Fruit fly (Drosophila melanogaster) whole organism, embryonic: ENCODE measurements around the gene Pp2C1.

Source experiments
- CG12155 ChIP-seq: fragments of 200-800 bp; sonication (Bioruptor generic); optimal IDR thresholded peaks from 3 replicates; lab custom pipeline; 2016; ENCODE audit warnings: missing biosample characterization, missing genetic modification characterization
- CG12769 ChIP-seq: fragments of 200-800 bp; sonication (Bioruptor generic); optimal IDR thresholded peaks from 2 replicates; lab custom pipeline; 2019; ENCODE audit warnings: missing biosample characterization, mild to moderate bottlenecking, missing genetic modification characterization, moderate library complexity
- CG13287 ChIP-seq: fragments of 200-800 bp; sonication (Bioruptor generic); IDR thresholded peaks from 2 replicates; pipeline ENCODE4 v1.3.6; 2022; ENCODE audit warnings: missing biosample characterization, missing genetic modification characterization; ENCODE audit not compliant: partially characterized antibody
- CG15696 ChIP-seq: fragments of 200-800 bp; sonication (Bioruptor generic); optimal IDR thresholded peaks from 2 replicates; lab custom pipeline; 2019; ENCODE audit warnings: missing biosample characterization, mild to moderate bottlenecking, missing genetic modification characterization, moderate library complexity
- CG17328 ChIP-seq: fragments of 200-800 bp; sonication (Bioruptor generic); IDR thresholded peaks from 2 replicates; pipeline ENCODE4 v1.3.6; 2022; ENCODE audit warnings: missing biosample characterization, missing genetic modification characterization
- CG1832 ChIP-seq: fragments of 200-800 bp; sonication (Bioruptor generic); optimal IDR thresholded peaks from 2 replicates; lab custom pipeline; 2017; ENCODE audit warnings: missing biosample characterization, mild to moderate bottlenecking, missing genetic modification characterization, inconsistent platforms
- CG3726 ChIP-seq: fragments of 200-800 bp; sonication (Bioruptor generic); IDR thresholded peaks from 3 replicates; pipeline ENCODE4, ENCODE4 v1.3.6; 2022; ENCODE audit warnings: missing biosample characterization, missing genetic modification characterization
- CG4854 ChIP-seq: fragments of 200-800 bp; sonication (Bioruptor generic); optimal IDR thresholded peaks from 2 replicates; lab custom pipeline; 2016; ENCODE audit warnings: missing biosample characterization, missing genetic modification characterization, inconsistent platforms
- CG6689 ChIP-seq: fragments of 200-800 bp; sonication (Bioruptor generic); IDR thresholded peaks from 2 replicates; pipeline ENCODE4 v1.3.6; 2022; ENCODE audit warnings: missing biosample characterization, missing genetic modification characterization
- CG6765 ChIP-seq: fragments of 200-800 bp; sonication (Bioruptor generic); optimal IDR thresholded peaks from 3 replicates; lab custom pipeline; 2017; ENCODE audit warnings: missing biosample characterization, mild to moderate bottlenecking, missing genetic modification characterization
- CG7357 ChIP-seq: fragments of 200-800 bp; sonication (Bioruptor generic); IDR thresholded peaks from 3 replicates; pipeline ENCODE4 v1.3.6; 2022; ENCODE audit warnings: missing biosample characterization, missing genetic modification characterization
- CG7963 ChIP-seq: fragments of 200-800 bp; sonication (Bioruptor generic); IDR thresholded peaks from 3 replicates; pipeline ENCODE4 v1.3.6; 2022; ENCODE audit warnings: missing biosample characterization, missing genetic modification characterization; ENCODE audit not compliant: partially characterized antibody
- CG8290 ChIP-seq, 3 experiments: fragments of 200-800 bp; sonication (Bioruptor generic); optimal IDR thresholded peaks; 2 replicates each; lab custom pipeline; 2016 to 2019; ENCODE audit warnings: missing biosample characterization in 3 of 3, missing genetic modification characterization in 3 of 3, mild to moderate bottlenecking in 2 of 3, moderate library complexity in 1 of 3
- CG9876 ChIP-seq: fragments of 200-800 bp; sonication (Bioruptor generic); optimal IDR thresholded peaks from 2 replicates; lab custom pipeline; 2016; ENCODE audit warnings: missing biosample characterization, missing genetic modification characterization
- CTCF ChIP-seq: fragments of 200-800 bp; sonication (Bioruptor generic); optimal IDR thresholded peaks from 2 replicates; lab custom pipeline; 2017; ENCODE audit warnings: missing biosample characterization, mild to moderate bottlenecking, missing genetic modification characterization, moderate library complexity
- Deaf1 ChIP-seq: fragments of 200-800 bp; optimal IDR thresholded peaks from 3 replicates; lab custom pipeline; 2019; ENCODE audit warnings: missing biosample characterization, mild to moderate bottlenecking, missing genetic modification characterization, moderate library complexity
- Dek ChIP-seq: fragments of 200-800 bp; sonication (Bioruptor generic); optimal IDR thresholded peaks from 3 replicates; lab custom pipeline; 2019; ENCODE audit warnings: missing biosample characterization, mild to moderate bottlenecking, missing genetic modification characterization, moderate library complexity
- Dip3 ChIP-seq: fragments of 200-800 bp; sonication (Bioruptor generic); optimal IDR thresholded peaks from 3 replicates; lab custom pipeline; 2016; ENCODE audit warnings: missing biosample characterization, missing genetic modification characterization
- Dp ChIP-seq: fragments of 200-800 bp; sonication (Bioruptor generic); optimal IDR thresholded peaks from 2 replicates; lab custom pipeline; 2018; ENCODE audit warnings: missing biosample characterization, mild to moderate bottlenecking, missing genetic modification characterization, moderate library complexity
- Ets65A ChIP-seq: fragments of 200-800 bp; sonication (Bioruptor generic); peaks from one replicate; lab custom pipeline; 2016; ENCODE audit warnings: missing biosample characterization, missing genetic modification characterization
- GATAe ChIP-seq: fragments of 200-800 bp; sonication (Bioruptor generic); conservative IDR thresholded peaks from 2 replicates; pipeline ENCODE4 v1.3.6; 2022; ENCODE audit warnings: missing biosample characterization, missing genetic modification characterization
- Med ChIP-seq: fragments of 200-800 bp; sonication (Bioruptor generic); peaks from one replicate; lab custom pipeline; 2016; ENCODE audit warnings: missing biosample characterization, missing genetic modification characterization, mild to moderate bottlenecking, inconsistent platforms, moderate library complexity
- Ravus ChIP-seq: fragments of 200-800 bp; sonication (Bioruptor generic); IDR thresholded peaks from 2 replicates; pipeline ENCODE4 v1.3.6; 2022; ENCODE audit warnings: missing biosample characterization, missing genetic modification characterization
- Rfx ChIP-seq: fragments of 200-800 bp; sonication (Bioruptor generic); IDR thresholded peaks from 2 replicates; pipeline ENCODE4 v1.3.6; 2022; ENCODE audit warnings: missing biosample characterization, missing genetic modification characterization
- Scr ChIP-seq: fragments of 200-800 bp; sonication (Bioruptor generic); IDR thresholded peaks from 2 replicates; pipeline ENCODE4 v1.3.6; 2022; ENCODE audit warnings: missing biosample characterization, missing genetic modification characterization; ENCODE audit not compliant: partially characterized antibody
- Trl ChIP-seq, 3 experiments: fragments of >200 bp in 2 of 3; fragments of 200-800 bp in 1 of 3; sonication (Bioruptor generic) in 1 of 3; optimal IDR thresholded peaks; 2 replicates in 1 of 3; 3 replicates in 2 of 3; lab custom pipeline; 2016 to 2017; ENCODE audit warnings: missing biosample characterization in 1 of 3, missing genetic modification characterization in 1 of 3
- Xbp1 ChIP-seq: fragments of 200-800 bp; sonication (Bioruptor generic); optimal IDR thresholded peaks from 3 replicates; lab custom pipeline; 2016; ENCODE audit warnings: missing biosample characterization, mild to moderate bottlenecking, missing genetic modification characterization
- cad ChIP-seq: fragments of >200 bp; optimal IDR thresholded peaks from 2 replicates; lab custom pipeline; 2017; ENCODE audit warnings: missing biosample characterization, missing genetic modification characterization
- cato ChIP-seq: fragments of 200-800 bp; sonication (Bioruptor generic); optimal IDR thresholded peaks from 2 replicates; lab custom pipeline; 2016; ENCODE audit warnings: missing biosample characterization, missing genetic modification characterization, borderline replicate concordance
- chif ChIP-seq, 2 experiments: fragments of 200-800 bp; sonication (Bioruptor generic); optimal IDR thresholded peaks; 3 replicates each; lab custom pipeline; 2016; ENCODE audit warnings: missing biosample characterization in 2 of 2, missing genetic modification characterization in 2 of 2
- chinmo ChIP-seq: fragments of 200-800 bp; sonication (Bioruptor generic); IDR thresholded peaks from 4 replicates; pipeline ENCODE4 v1.3.6; 2022; ENCODE audit warnings: missing biosample characterization, missing genetic modification characterization; ENCODE audit not compliant: partially characterized antibody
- crol ChIP-seq: fragments of 200-800 bp; sonication (Bioruptor generic); IDR thresholded peaks from 2 replicates; pipeline ENCODE4 v1.3.6; 2022; ENCODE audit warnings: missing biosample characterization, missing genetic modification characterization
- dimm ChIP-seq: fragments of 200-800 bp; sonication (Bioruptor generic); IDR thresholded peaks from 2 replicates; pipeline ENCODE4 v1.3.6; 2022; ENCODE audit warnings: missing biosample characterization, missing genetic modification characterization
- ems ChIP-seq: fragments of 200-800 bp; sonication (Bioruptor generic); optimal IDR thresholded peaks from 3 replicates; lab custom pipeline; 2016; ENCODE audit warnings: missing biosample characterization, missing genetic modification characterization
- eve ChIP-seq, 2 experiments: fragments of >200 bp; optimal IDR thresholded peaks; 2 replicates each; lab custom pipeline; 2017; ENCODE audit warnings: missing biosample characterization in 2 of 2, missing genetic modification characterization in 2 of 2
- fu2 ChIP-seq: fragments of 200-800 bp; sonication (Bioruptor generic); optimal IDR thresholded peaks from 2 replicates; lab custom pipeline; 2016; ENCODE audit warnings: missing biosample characterization, missing genetic modification characterization
- grn ChIP-seq: fragments of 200-800 bp; sonication (Bioruptor generic); optimal IDR thresholded peaks from 3 replicates; lab custom pipeline; 2017; ENCODE audit warnings: missing biosample characterization, missing genetic modification characterization
- gt ChIP-seq: fragments of 200-800 bp; sonication (Bioruptor generic); IDR thresholded peaks from 2 replicates; pipeline ENCODE4 v1.3.6; 2022; ENCODE audit warnings: missing biosample characterization, missing genetic modification characterization
- kah ChIP-seq: fragments of 200-800 bp; sonication (Bioruptor generic); optimal IDR thresholded peaks from 2 replicates; lab custom pipeline; 2018; ENCODE audit warnings: missing biosample characterization, mild to moderate bottlenecking, missing genetic modification characterization
- ken ChIP-seq: fragments of 200-800 bp; sonication (Bioruptor generic); IDR thresholded peaks from 3 replicates; pipeline ENCODE4 v1.3.6; 2022; ENCODE audit warnings: missing biosample characterization, missing genetic modification characterization
- peb ChIP-seq: fragments of 200-800 bp; sonication (Bioruptor generic); IDR thresholded peaks from 2 replicates; pipeline ENCODE4 v1.3.6; 2022; ENCODE audit warnings: missing biosample characterization, missing genetic modification characterization
- pfk ChIP-seq: fragments of 200-800 bp; sonication (Bioruptor generic); optimal IDR thresholded peaks from 2 replicates; lab custom pipeline; 2018; ENCODE audit warnings: missing biosample characterization, mild to moderate bottlenecking, missing genetic modification characterization, moderate library complexity
- pita ChIP-seq: fragments of 200-800 bp; sonication (Bioruptor generic); optimal IDR thresholded peaks from 2 replicates; lab custom pipeline; 2017; ENCODE audit warnings: missing biosample characterization, mild to moderate bottlenecking, missing genetic modification characterization
- pzg ChIP-seq: fragments of 200-800 bp; sonication (Bioruptor generic); optimal IDR thresholded peaks from 3 replicates; lab custom pipeline; 2018; ENCODE audit warnings: missing biosample characterization, mild to moderate bottlenecking, missing genetic modification characterization, moderate library complexity
- scrt ChIP-seq: fragments of 200-800 bp; sonication (Bioruptor generic); optimal IDR thresholded peaks from 2 replicates; lab custom pipeline; 2018; ENCODE audit warnings: missing biosample characterization, mild to moderate bottlenecking, missing genetic modification characterization, moderate library complexity
- sens ChIP-seq: fragments of 200-800 bp; sonication (Bioruptor generic); peaks from one replicate; lab custom pipeline; 2016; ENCODE audit warnings: missing biosample characterization, missing genetic modification characterization
- so ChIP-seq: fragments of 200-800 bp; sonication (Bioruptor generic); IDR thresholded peaks from 3 replicates; pipeline ENCODE4 v1.3.6; 2022; ENCODE audit warnings: missing biosample characterization, missing genetic modification characterization
- sr ChIP-seq: fragments of 200-800 bp; sonication (Bioruptor generic); IDR thresholded peaks from 3 replicates; pipeline ENCODE4 v1.3.6; 2022; ENCODE audit warnings: missing biosample characterization, missing genetic modification characterization
- sug ChIP-seq: fragments of 200-800 bp; optimal IDR thresholded peaks from 2 replicates; lab custom pipeline; 2019; ENCODE audit warnings: missing biosample characterization, mild to moderate bottlenecking, missing genetic modification characterization, moderate library complexity
- vvl ChIP-seq: fragments of 200-800 bp; sonication (Bioruptor generic); IDR thresholded peaks from 2 replicates; pipeline ENCODE4 v1.3.6; 2022; ENCODE audit warnings: missing biosample characterization, missing genetic modification characterization

The Pp2C1 gene

dm6 chrX:4707237-4708066 lies 20.7 kb upstream of the Pp2C1 start, which contains the start of gene Proc-R:
TSS of gene Proc-R (plus strand) at chrX:4707916.
- TF ChIP-seq Rfx (GFP tag; lab: Robert Waterston, UW) (peak; percentile 31; the same call in 1 of the 2 replicates), crol (GFP tag; lab: Robert Waterston, UW) (peak; percentile 42; the same call in 1 of the 2 replicates), vvl (GFP tag; lab: Robert Waterston, UW) (peak; percentile 36; the same call in 1 of the 2 replicates), sens (peak; percentile 64), chinmo (0 out of 4 replicates have a peak, but pooled peaks have one; percentile 68), Med (GFP tag; lab: Kevin White, UChicago) (peak; percentile 38), sug (peak; percentile 24), kah (GFP tag; lab: Kevin White, UChicago) (peak; percentile 88), grn (GFP tag; lab: Kevin White, UChicago) (peak; percentile 64), sr (GFP tag; lab: Robert Waterston, UW) (0 out of 3 replicates have a peak, but pooled peaks have one; percentile 10), eve (GFP tag; optimal IDR thresholded peaks at IDR 0.05; lab: Kevin White, UChicago) (no peak), pita (GFP tag; lab: Kevin White, UChicago) (peak; percentile 20), CG12155 (GFP tag; lab: Kevin White, UChicago) (no peak), CG13287 (GFP tag; lab: Robert Waterston, UW) (0 out of 2 replicates have a peak, but pooled peaks have one; percentile 7), CG12769 (tag; lab: Kevin White, UChicago) (peak; percentile 12), Dek (tag; lab: Kevin White, UChicago) (no peak), Dip3 (GFP tag; lab: Kevin White, UChicago) (no peak), CG8290 (GFP tag; optimal IDR thresholded peaks at IDR 0.05; lab: Kevin White, UChicago) (peak; percentile 38), CG8290 (tag; optimal IDR thresholded peaks at IDR 0.05; lab: Kevin White, UChicago) (no peak), CG6765 (no peak), cad (GFP tag; lab: Kevin White, UChicago) (no peak), scrt (GFP tag; lab: Kevin White, UChicago) (peak; percentile 84), Xbp1 (GFP tag; lab: Kevin White, UChicago) (no peak), CTCF (GFP tag; lab: Kevin White, UChicago) (peak; percentile 90), GATAe (GFP tag; lab: Robert Waterston, UW) (no peak), so (0 out of 3 replicates have a peak, but pooled peaks have one; percentile 26), Scr (no peak), CG9876 (GFP tag; lab: Kevin White, UChicago) (no peak), pzg (peak; percentile 10), ems (GFP tag; lab: Kevin White, UChicago) (no peak), CG7963 (GFP tag; lab: Robert Waterston, UW) (0 out of 3 replicates have a peak, but pooled peaks have one; percentile 14), Dp (GFP tag; lab: Kevin White, UChicago) (peak; percentile 18), pfk (GFP tag; lab: Kevin White, UChicago) (peak; percentile 62), CG1832 (peak; percentile 31), CG6689 (GFP tag; lab: Robert Waterston, UW) (no peak), Deaf1 (peak; percentile 35), Trl (optimal IDR thresholded peaks at IDR 0.05; lab: Kevin White, UChicago) (peak; percentile 7 to 32), Trl (GFP tag; optimal IDR thresholded peaks at IDR 0.05; lab: Kevin White, UChicago) (no peak), Ets65A (GFP tag; lab: Kevin White, UChicago) (no peak)

- TF ChIP-seq ken (GFP tag; lab: Robert Waterston, UW) (no peak), CG15696 (no peak), dimm (GFP tag; lab: Robert Waterston, UW) (no peak), CG7357 (GFP tag; lab: Robert Waterston, UW) (no peak), fu2 (GFP tag; lab: Kevin White, UChicago) (no peak), CG17328 (GFP tag; lab: Robert Waterston, UW) (no peak), Ravus (GFP tag; lab: Robert Waterston, UW) (no peak), chif (GFP tag; optimal IDR thresholded peaks at IDR 0.05; lab: Kevin White, UChicago) (no peak), gt (GFP tag; lab: Robert Waterston, UW) (no peak), peb (GFP tag; lab: Robert Waterston, UW) (no peak), CG4854 (GFP tag; lab: Kevin White, UChicago) (no peak), CG3726 (GFP tag; lab: Robert Waterston, UW) (no peak), cato (GFP tag; lab: Kevin White, UChicago) (no peak)
Measured at dm6 chrX:4705009-4705408, 18.3 kb upstream of the Pp2C1 start, which contains the start of gene CG7024. TSS of gene CG7024 (plus strand) at chrX:4705309.
